Fruit fly (Drosophila melanogaster) whole organism, embryonic: ENCODE data around the gene CG6901.
A peak's percentile ranks its signal among the peaks of the same experiment; 100 is the strongest.

ENCODE experiments used
- Antp ChIP-seq: fragments of 200-800 bp; sonication (Bioruptor generic); optimal IDR thresholded peaks from 3 replicates; lab custom pipeline; 2016; ENCODE audit warnings: missing biosample characterization, missing genetic modification characterization
- Asciz ChIP-seq: fragments of 200-800 bp; sonication (Bioruptor generic); optimal IDR thresholded peaks from 2 replicates; lab custom pipeline; 2017; ENCODE audit warnings: missing biosample characterization, mild to moderate bottlenecking, missing genetic modification characterization, missing genetic modification reagents
- CG10979 ChIP-seq: fragments of 200-800 bp; sonication (Bioruptor generic); optimal IDR thresholded peaks from 2 replicates; lab custom pipeline; 2018; ENCODE audit warnings: missing biosample characterization, mild to moderate bottlenecking, missing genetic modification characterization, moderate library complexity
- CG11560 ChIP-seq: fragments of 200-800 bp; sonication (Bioruptor generic); IDR thresholded peaks from 3 replicates; pipeline ENCODE4 v1.3.6; 2022; ENCODE audit warnings: missing biosample characterization, missing genetic modification characterization
- CG12219 ChIP-seq: fragments of 200-800 bp; sonication (Bioruptor generic); optimal IDR thresholded peaks from 3 replicates; lab custom pipeline; 2018; ENCODE audit warnings: missing biosample characterization, mild to moderate bottlenecking, missing genetic modification characterization
- CG13287 ChIP-seq: fragments of 200-800 bp; sonication (Bioruptor generic); IDR thresholded peaks from 2 replicates; pipeline ENCODE4 v1.3.6; 2022; ENCODE audit warnings: missing biosample characterization, missing genetic modification characterization; ENCODE audit not compliant: partially characterized antibody
- CG14710 ChIP-seq: fragments of 200-800 bp; sonication (Bioruptor generic); optimal IDR thresholded peaks from 3 replicates; lab custom pipeline; 2019; ENCODE audit warnings: missing biosample characterization, mild to moderate bottlenecking, missing genetic modification characterization, moderate library complexity
- CG1603 ChIP-seq: fragments of 200-800 bp; sonication (Bioruptor generic); optimal IDR thresholded peaks from 2 replicates; lab custom pipeline; 2019; ENCODE audit warnings: missing biosample characterization, mild to moderate bottlenecking, missing genetic modification characterization, moderate library complexity
- CG17359 ChIP-seq: fragments of 200-800 bp; sonication (Bioruptor generic); optimal IDR thresholded peaks from 3 replicates; lab custom pipeline; 2018; ENCODE audit warnings: missing biosample characterization, mild to moderate bottlenecking, missing genetic modification characterization, moderate library complexity
- CG18599 ChIP-seq: fragments of 200-800 bp; sonication (Bioruptor generic); optimal IDR thresholded peaks from 3 replicates; lab custom pipeline; 2017; ENCODE audit warnings: missing biosample characterization, missing genetic modification characterization, mild to moderate bottlenecking, moderate library complexity, missing genetic modification reagents
- CG2129 ChIP-seq: fragments of 200-800 bp; sonication (Bioruptor generic); IDR thresholded peaks from 2 replicates; pipeline ENCODE4 v1.3.6; 2022; ENCODE audit warnings: missing biosample characterization, missing genetic modification characterization; ENCODE audit not compliant: partially characterized antibody
- CG2678 ChIP-seq: fragments of 200-800 bp; sonication (Bioruptor generic); optimal IDR thresholded peaks from 3 replicates; lab custom pipeline; 2019; ENCODE audit warnings: missing biosample characterization, mild to moderate bottlenecking, missing genetic modification characterization, moderate library complexity
- CG2712 ChIP-seq: fragments of 200-800 bp; optimal IDR thresholded peaks from 3 replicates; lab custom pipeline; 2019; ENCODE audit warnings: missing biosample characterization, mild to moderate bottlenecking, missing genetic modification characterization, moderate library complexity
- CG33213 ChIP-seq: fragments of 200-800 bp; sonication (Bioruptor generic); optimal IDR thresholded peaks from 3 replicates; lab custom pipeline; 2016; ENCODE audit warnings: missing biosample characterization, missing genetic modification characterization
- CG34376 ChIP-seq: fragments of 200-800 bp; sonication (Bioruptor generic); optimal IDR thresholded peaks from 2 replicates; lab custom pipeline; 2018; ENCODE audit warnings: missing biosample characterization, mild to moderate bottlenecking, missing genetic modification characterization
- CG3726 ChIP-seq: fragments of 200-800 bp; sonication (Bioruptor generic); IDR thresholded peaks from 3 replicates; pipeline ENCODE4, ENCODE4 v1.3.6; 2022; ENCODE audit warnings: missing biosample characterization, missing genetic modification characterization
- CG6765 ChIP-seq: fragments of 200-800 bp; sonication (Bioruptor generic); optimal IDR thresholded peaks from 3 replicates; lab custom pipeline; 2017; ENCODE audit warnings: missing biosample characterization, mild to moderate bottlenecking, missing genetic modification characterization
- CG6854 ChIP-seq: fragments of 200-800 bp; sonication (Bioruptor generic); optimal IDR thresholded peaks from 3 replicates; lab custom pipeline; 2017; ENCODE audit warnings: missing biosample characterization, mild to moderate bottlenecking, missing genetic modification characterization
- CG7839 ChIP-seq: fragments of 200-800 bp; sonication (Bioruptor generic); optimal IDR thresholded peaks from 3 replicates; lab custom pipeline; 2018; ENCODE audit warnings: missing biosample characterization, mild to moderate bottlenecking, missing genetic modification characterization, moderate library complexity
- CG8388 ChIP-seq: fragments of 200-800 bp; sonication (Bioruptor generic); optimal IDR thresholded peaks from 2 replicates; lab custom pipeline; 2019; ENCODE audit warnings: missing biosample characterization, mild to moderate bottlenecking, missing genetic modification characterization, moderate library complexity
- CG9437 ChIP-seq: fragments of 200-800 bp; sonication (Bioruptor generic); optimal IDR thresholded peaks from 2 replicates; lab custom pipeline; 2018; ENCODE audit warnings: missing biosample characterization, mild to moderate bottlenecking, missing genetic modification characterization
- CG9609 ChIP-seq: fragments of 200-800 bp; sonication (Bioruptor generic); optimal IDR thresholded peaks from 3 replicates; lab custom pipeline; 2016; ENCODE audit warnings: missing biosample characterization, missing genetic modification characterization
- Chrac-16 ChIP-seq: fragments of 200-800 bp; sonication (Bioruptor generic); optimal IDR thresholded peaks from 3 replicates; lab custom pipeline; 2016; ENCODE audit warnings: missing biosample characterization, missing genetic modification characterization
- Dll ChIP-seq: fragments of 200-800 bp; sonication (Bioruptor generic); IDR thresholded peaks from 4 replicates; pipeline ENCODE4 v1.3.6; 2022; ENCODE audit warnings: missing biosample characterization, missing genetic modification characterization; ENCODE audit not compliant: partially characterized antibody
- ERR ChIP-seq: fragments of 200-800 bp; sonication (Bioruptor generic); optimal IDR thresholded peaks from 2 replicates; lab custom pipeline; 2016; ENCODE audit warnings: missing biosample characterization, missing genetic modification characterization
- HLH54F ChIP-seq: fragments of 200-800 bp; sonication (Bioruptor generic); optimal IDR thresholded peaks from 3 replicates; lab custom pipeline; 2016; ENCODE audit warnings: missing biosample characterization, missing genetic modification characterization
- HLHmδ ChIP-seq: fragments of 200-800 bp; sonication (Bioruptor generic); optimal IDR thresholded peaks from 2 replicates; lab custom pipeline; 2018; ENCODE audit warnings: missing biosample characterization, mild to moderate bottlenecking, missing genetic modification characterization, moderate library complexity
- Jarid2 ChIP-seq: fragments of 200-800 bp; sonication (Bioruptor generic); optimal IDR thresholded peaks from 3 replicates; lab custom pipeline; 2017; ENCODE audit warnings: mild to moderate bottlenecking, missing biosample characterization, missing genetic modification reagents, missing genetic modification characterization
- Kr ChIP-seq: fragments of 200-800 bp; sonication (Bioruptor generic); optimal IDR thresholded peaks from 2 replicates; lab custom pipeline; 2017; ENCODE audit warnings: missing biosample characterization, mild to moderate bottlenecking, missing genetic modification characterization
- Lhr ChIP-seq: fragments of 200-800 bp; sonication (Bioruptor generic); optimal IDR thresholded peaks from 3 replicates; lab custom pipeline; 2017; ENCODE audit warnings: mild to moderate bottlenecking, missing biosample characterization, missing genetic modification reagents, missing genetic modification characterization
- Meics ChIP-seq: fragments of 200-800 bp; sonication (Bioruptor generic); optimal IDR thresholded peaks from 2 replicates; lab custom pipeline; 2017; ENCODE audit warnings: missing biosample characterization, mild to moderate bottlenecking, missing genetic modification characterization
- NK7.1 ChIP-seq: fragments of 200-800 bp; sonication (Bioruptor generic); optimal IDR thresholded peaks from 3 replicates; lab custom pipeline; 2016; ENCODE audit warnings: missing biosample characterization, missing genetic modification characterization
- NfI ChIP-seq: fragments of 200-800 bp; sonication (Bioruptor generic); optimal IDR thresholded peaks from 3 replicates; lab custom pipeline; 2018; ENCODE audit warnings: missing biosample characterization, mild to moderate bottlenecking, missing genetic modification characterization, moderate library complexity
- Pdp1 ChIP-seq, 2 experiments: fragments of 200-800 bp; sonication (Bioruptor generic); optimal IDR thresholded peaks; 3 replicates each; lab custom pipeline; 2016; ENCODE audit warnings: missing biosample characterization in 2 of 2, missing genetic modification characterization in 2 of 2, mild to moderate bottlenecking in 1 of 2, moderate library complexity in 1 of 2
- Rfx ChIP-seq: fragments of 200-800 bp; sonication (Bioruptor generic); IDR thresholded peaks from 2 replicates; pipeline ENCODE4 v1.3.6; 2022; ENCODE audit warnings: missing biosample characterization, missing genetic modification characterization
- bab2 ChIP-seq: fragments of 200-800 bp; sonication (Bioruptor generic); optimal IDR thresholded peaks from 2 replicates; lab custom pipeline; 2016; ENCODE audit warnings: missing biosample characterization, missing genetic modification characterization
- bsh ChIP-seq, 2 experiments: fragments of 200-800 bp; sonication (Bioruptor generic); optimal IDR thresholded peaks; 2 replicates each; lab custom pipeline; 2017 to 2018; ENCODE audit warnings: mild to moderate bottlenecking in 2 of 2, missing biosample characterization in 2 of 2, missing genetic modification characterization in 2 of 2, moderate library complexity in 1 of 2
- gem ChIP-seq: fragments of 200-800 bp; sonication (Bioruptor generic); optimal IDR thresholded peaks from 2 replicates; lab custom pipeline; 2019; ENCODE audit warnings: missing biosample characterization, mild to moderate bottlenecking, missing genetic modification characterization, moderate library complexity
- ham ChIP-seq: fragments of 200-800 bp; sonication (Bioruptor generic); IDR thresholded peaks from 2 replicates; pipeline ENCODE4 v1.3.6; 2022; ENCODE audit warnings: missing biosample characterization, missing genetic modification characterization
- kah ChIP-seq: fragments of 200-800 bp; sonication (Bioruptor generic); optimal IDR thresholded peaks from 2 replicates; lab custom pipeline; 2018; ENCODE audit warnings: missing biosample characterization, mild to moderate bottlenecking, missing genetic modification characterization
- nom ChIP-seq: fragments of 200-800 bp; sonication (Bioruptor generic); optimal IDR thresholded peaks from 2 replicates; lab custom pipeline; 2017; ENCODE audit warnings: missing biosample characterization, missing genetic modification characterization, mild to moderate bottlenecking, moderate library complexity, missing genetic modification reagents
- pita ChIP-seq: fragments of 200-800 bp; sonication (Bioruptor generic); optimal IDR thresholded peaks from 2 replicates; lab custom pipeline; 2017; ENCODE audit warnings: missing biosample characterization, mild to moderate bottlenecking, missing genetic modification characterization
- psq ChIP-seq: fragments of 200-800 bp; sonication (Bioruptor generic); optimal IDR thresholded peaks from 2 replicates; lab custom pipeline; 2017; ENCODE audit warnings: missing biosample characterization, missing genetic modification characterization
- sima ChIP-seq: fragments of 200-800 bp; sonication (Bioruptor generic); optimal IDR thresholded peaks from 2 replicates; lab custom pipeline; 2016; ENCODE audit warnings: missing biosample characterization, missing genetic modification characterization
- sisA ChIP-seq: fragments of 200-800 bp; sonication (Bioruptor generic); IDR thresholded peaks from 2 replicates; pipeline ENCODE4 v1.3.6; 2022; ENCODE audit warnings: missing biosample characterization, missing genetic modification characterization
- slbo ChIP-seq: fragments of 200-800 bp; sonication (Bioruptor generic); IDR thresholded peaks from 2 replicates; pipeline ENCODE4 v1.3.6; 2022; ENCODE audit warnings: missing biosample characterization, missing genetic modification characterization
- sna ChIP-seq: fragments of 200-800 bp; sonication (Bioruptor generic); IDR thresholded peaks from 2 replicates; pipeline ENCODE4 v1.3.6; 2022; ENCODE audit warnings: missing biosample characterization, missing genetic modification characterization; ENCODE audit not compliant: partially characterized antibody
- so ChIP-seq: fragments of 200-800 bp; sonication (Bioruptor generic); IDR thresholded peaks from 3 replicates; pipeline ENCODE4 v1.3.6; 2022; ENCODE audit warnings: missing biosample characterization, missing genetic modification characterization
- vfl ChIP-seq: fragments of 200-800 bp; sonication (Bioruptor generic); optimal IDR thresholded peaks from 2 replicates; lab custom pipeline; 2016; ENCODE audit warnings: missing biosample characterization, missing genetic modification characterization

Gene CG6901

DNA sequence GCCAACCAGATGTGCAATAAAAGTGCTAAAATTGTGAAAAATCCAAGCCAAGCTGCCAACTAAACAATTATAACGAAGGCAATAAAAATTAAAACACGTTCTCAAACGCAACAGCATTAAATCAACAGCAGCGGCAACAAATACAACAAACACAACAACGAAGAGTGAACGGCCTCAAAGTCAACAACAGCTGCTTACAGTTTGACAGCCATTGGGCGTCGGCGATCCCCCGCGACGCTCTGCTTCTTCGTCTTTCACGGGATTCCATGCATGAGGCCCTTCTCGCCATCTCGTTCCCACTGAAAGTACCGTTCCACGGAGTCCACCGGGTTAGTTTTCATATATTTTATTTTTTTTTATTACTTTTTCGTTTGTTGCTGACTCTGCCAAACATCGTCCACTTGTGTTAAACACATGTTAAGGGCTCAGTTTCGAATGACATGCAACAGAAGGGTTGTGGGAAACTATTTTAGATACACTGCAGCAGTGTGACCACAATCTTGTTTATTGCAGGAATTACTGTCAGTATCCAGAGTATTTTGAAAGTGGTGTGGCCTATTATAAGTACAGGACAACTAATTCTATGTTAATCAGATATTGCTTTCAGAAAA is 41.0 kb upstream of the CG6901 start (continued):
- no peak for TF ChIP-seq CG34376 (GFP tag; lab: Kevin White, UChicago)
- no peak for TF ChIP-seq CG9609 (GFP tag; lab: Kevin White, UChicago)
- TF ChIP-seq CG10979 (tag; lab: Kevin White, UChicago) = peak; percentile 11
- TF ChIP-seq bsh (GFP tag; optimal IDR thresholded peaks at IDR 0.05; lab: Kevin White, UChicago) = peak in 1 of 2 experiments; percentile 12
- no peak for TF ChIP-seq kah (GFP tag; lab: Kevin White, UChicago)
- TF ChIP-seq psq = no peak
- TF ChIP-seq Pdp1 (GFP tag; optimal IDR thresholded peaks at IDR 0.05; lab: Kevin White, UChicago) = no peak
- no peak for TF ChIP-seq CG12219 (GFP tag; lab: Kevin White, UChicago)
- no peak for TF ChIP-seq Lhr (GFP tag; lab: Kevin White, UChicago)
- peak; percentile 41 for TF ChIP-seq HLHmδ (GFP tag; lab: Kevin White, UChicago)
- TF ChIP-seq CG1603 = peak; percentile 6
- no peak for TF ChIP-seq NK7.1 (GFP tag; lab: Kevin White, UChicago)
- no peak for TF ChIP-seq CG13287
- no peak for TF ChIP-seq CG6765
- TF ChIP-seq CG2712 (tag; lab: Kevin White, UChicago) = peak; percentile 26
- TF ChIP-seq Asciz (GFP tag; lab: Kevin White, UChicago) = no peak
- peak; percentile 4 for TF ChIP-seq nom (GFP tag; lab: Kevin White, UChicago)
- no peak for TF ChIP-seq CG6854 (GFP tag; lab: Kevin White, UChicago)
- no peak for TF ChIP-seq Dll (GFP tag; lab: Robert Waterston, UW)
- no peak for TF ChIP-seq CG7839 (tag; lab: Kevin White, UChicago)
- TF ChIP-seq CG2129 = no peak
- no peak for TF ChIP-seq Meics (GFP tag; lab: Kevin White, UChicago)
- no peak for TF ChIP-seq ham
- TF ChIP-seq sna (GFP tag; lab: Robert Waterston, UW) = no peak
- TF ChIP-seq CG17359 (tag; lab: Kevin White, UChicago) = no peak
- TF ChIP-seq Antp (GFP tag; lab: Kevin White, UChicago) = no peak
- 0 out of 3 replicates have a peak, but pooled peaks have one; percentile 14 for TF ChIP-seq so (GFP tag; lab: Robert Waterston, UW)
- TF ChIP-seq HLH54F (GFP tag; lab: Kevin White, UChicago) = no peak
- TF ChIP-seq NfI (GFP tag; lab: Kevin White, UChicago) = no peak
- no peak for TF ChIP-seq slbo (GFP tag; lab: Robert Waterston, UW)
- TF ChIP-seq sisA (GFP tag; lab: Robert Waterston, UW) = no peak
- no peak for TF ChIP-seq sima (GFP tag; lab: Kevin White, UChicago)
- TF ChIP-seq Chrac-16 (GFP tag; lab: Kevin White, UChicago) = no peak
- TF ChIP-seq CG8388 (GFP tag; lab: Kevin White, UChicago) = no peak
- TF ChIP-seq Rfx (GFP tag; lab: Robert Waterston, UW) = no peak
- no peak for TF ChIP-seq gem (tag; lab: Kevin White, UChicago)
- no peak for TF ChIP-seq vfl
- TF ChIP-seq CG11560 (tag; lab: Robert Waterston, UW) = no peak
- no peak for TF ChIP-seq CG33213
- no peak for TF ChIP-seq bab2 (GFP tag; lab: Kevin White, UChicago)
- TF ChIP-seq CG9437 = no peak
- TF ChIP-seq pita (GFP tag; lab: Kevin White, UChicago) = no peak
- no peak for TF ChIP-seq CG3726 (GFP tag; lab: Robert Waterston, UW)
- no peak for TF ChIP-seq Jarid2 (GFP tag; lab: Kevin White, UChicago)
- TF ChIP-seq Kr = peak; percentile 83
- no peak for TF ChIP-seq CG18599 (GFP tag; lab: Kevin White, UChicago)
- TF ChIP-seq CG2678 (tag; lab: Kevin White, UChicago) = peak; percentile 2
- TF ChIP-seq CG14710 (tag; lab: Kevin White, UChicago) = peak; percentile 96
- no peak for TF ChIP-seq ERR (GFP tag; lab: Kevin White, UChicago)
